Fruit fly (Drosophila melanogaster): Measurements from ENCODE around the gene MED10.
A peak's percentile ranks its signal among the peaks of the same experiment; 100 is the strongest.

Gene MED10

DNA sequence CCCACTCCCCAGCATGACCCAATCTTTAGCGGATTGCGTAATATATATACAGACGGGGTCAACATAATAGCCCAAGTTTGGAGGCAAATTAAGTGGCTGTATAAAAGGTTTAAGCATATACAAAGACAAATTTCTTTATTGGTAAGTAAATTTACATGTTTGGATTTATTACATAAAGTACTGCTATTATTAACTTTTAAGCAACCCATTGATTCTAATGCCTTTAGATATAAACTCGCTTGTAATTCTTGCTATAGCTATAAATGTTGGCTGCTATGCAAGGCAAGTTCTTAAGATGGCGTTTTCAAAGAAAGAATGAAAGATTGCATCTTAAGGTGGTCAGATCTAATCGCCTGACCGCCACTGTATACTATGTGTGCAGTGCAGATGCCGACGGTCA, 29.3 kb upstream of the MED10 start (continued):
- TF ChIP-seq CG17359 (tag; optimal IDR thresholded peaks at IDR 0.05) (peak; percentile 28), Nf-YB (GFP tag; optimal IDR thresholded peaks at IDR 0.05) (no peak), CG10543 (GFP tag; optimal IDR thresholded peaks at IDR 0.05) (peak; percentile 12), ind (GFP tag; optimal IDR thresholded peaks at IDR 0.05) (peak; percentile 60), CG4820 (GFP tag; optimal IDR thresholded peaks at IDR 0.05) (peak; percentile 13), CG9437 (GFP tag; optimal IDR thresholded peaks at IDR 0.05) (peak; percentile 19), CG12391 (tag; optimal IDR thresholded peaks at IDR 0.05) (peak; percentile 18), Taf1 (GFP tag; IDR thresholded peaks at IDR 0.05) (peak; percentile 7; the same call in 1 of the 2 replicates), Sox102F (GFP tag; optimal IDR thresholded peaks at IDR 0.05) (peak; percentile 28), Sry-β (GFP tag; optimal IDR thresholded peaks at IDR 0.05) (no peak), CG9817 (tag; optimal IDR thresholded peaks at IDR 0.05) (peak; percentile 41), CG8924 (tag; optimal IDR thresholded peaks at IDR 0.05) (peak; percentile 32), sr (GFP tag; IDR thresholded peaks at IDR 0.05) (no peak), lbe (GFP tag; optimal IDR thresholded peaks at IDR 0.05) (no peak), CG12219 (GFP tag; optimal IDR thresholded peaks at IDR 0.05) (peak; percentile 13), Atf6 (GFP tag; IDR thresholded peaks at IDR 0.05) (no peak; the same call in 1 of the 2 replicates), sens (GFP tag) (peak; percentile 65), nau (GFP tag; optimal IDR thresholded peaks at IDR 0.05) (peak; percentile 11), CG3407 (GFP tag; optimal IDR thresholded peaks at IDR 0.05) (no peak), nmo (GFP tag; optimal IDR thresholded peaks at IDR 0.05) (peak; percentile 53), CG10321 (GFP tag; IDR thresholded peaks at IDR 0.05) (no peak), CG11696 (GFP tag; IDR thresholded peaks at IDR 0.05) (0 out of 2 replicates have a peak, but pooled peaks have one; percentile 23), CG16815 (GFP tag; optimal IDR thresholded peaks at IDR 0.05) (peak; percentile 23), Trl (optimal IDR thresholded peaks at IDR 0.05) (no peak), Trl (GFP tag; optimal IDR thresholded peaks at IDR 0.05) (peak; percentile 2), CG33213 (GFP tag; optimal IDR thresholded peaks at IDR 0.05) (no peak), CG6689 (GFP tag; IDR thresholded peaks at IDR 0.05) (peak; percentile 32; the same call in 1 of the 2 replicates), Elba2 (GFP tag; optimal IDR thresholded peaks at IDR 0.05) (no peak), Six4 (GFP tag; optimal IDR thresholded peaks at IDR 0.05) (no peak), CG7372 (GFP tag; IDR thresholded peaks at IDR 0.05) (0 out of 2 replicates have a peak, but pooled peaks have one; percentile 35), CG18262 (tag; optimal IDR thresholded peaks at IDR 0.05) (peak; percentile 33), CG9876 (GFP tag; optimal IDR thresholded peaks at IDR 0.05) (no peak), CG10979 (tag; optimal IDR thresholded peaks at IDR 0.05) (no peak), seq (GFP tag; IDR thresholded peaks at IDR 0.05) (peak; percentile 41; the same call in 1 of the 2 replicates), lilli (GFP tag; optimal IDR thresholded peaks at IDR 0.05) (peak; percentile 39), Oli (tag; optimal IDR thresholded peaks at IDR 0.05) (peak; percentile 46), CG34224 (GFP tag; IDR thresholded peaks at IDR 0.05; ENCODE audit: partially characterized antibody) (no peak), CG17385 (GFP tag; optimal IDR thresholded peaks at IDR 0.05) (peak; percentile 32), Side (GFP tag; optimal IDR thresholded peaks at IDR 0.05) (peak; percentile 10), ttk (GFP tag; IDR thresholded peaks at IDR 0.05) (peak; percentile 19; the same call in 1 of the 2 replicates), CG15479 (GFP tag; optimal IDR thresholded peaks at IDR 0.05) (no peak), CG34422 (GFP tag; IDR thresholded peaks at IDR 0.05) (no peak), cwo (GFP tag; optimal IDR thresholded peaks at IDR 0.05) (peak; percentile 36), CG1233 (GFP tag; optimal IDR thresholded peaks at IDR 0.05) (peak; percentile 13), pnt (GFP tag; optimal IDR thresholded peaks at IDR 0.05) (no peak), Fer3 (tag; optimal IDR thresholded peaks at IDR 0.05) (peak; percentile 49), CG4854 (GFP tag; optimal IDR thresholded peaks at IDR 0.05) (no peak), cato (GFP tag; optimal IDR thresholded peaks at IDR 0.05; ENCODE audit: borderline replicate concordance) (no peak), ci (GFP tag; IDR thresholded peaks at IDR 0.05) (no peak), sug (tag; optimal IDR thresholded peaks at IDR 0.05) (peak; percentile 6), CG6765 (GFP tag; optimal IDR thresholded peaks at IDR 0.05) (no peak)

Measured in whole organism, embryonic.